Worm (Caenorhabditis elegans) whole organism, L1 larva: ENCODE measurements around the gene ptr-22.

Source experiments
- C04F5.9 ChIP-seq: sonication (generic microtip); optimal IDR thresholded peaks from 2 replicates; lab custom pipeline; 2016; ENCODE audit warnings: missing genetic modification characterization, missing compliant biosample characterization
- C16A3.4 ChIP-seq: fragments of 150-350 bp; optimal IDR thresholded peaks from 2 replicates; lab custom pipeline; 2014; ENCODE audit warnings: missing biosample characterization, missing genetic modification characterization
- Y116A8C.19 ChIP-seq: sonication (generic microtip); optimal IDR thresholded peaks from 2 replicates; lab custom pipeline; 2016; ENCODE audit warnings: missing compliant biosample characterization, missing genetic modification characterization, borderline replicate concordance
- aha-1 ChIP-seq: fragments of 150-350 bp; optimal IDR thresholded peaks from 2 replicates; lab custom pipeline; 2014; ENCODE audit warnings: missing biosample characterization, missing genetic modification characterization
- alr-1 ChIP-seq: fragments of 200-800 bp; sonication (Bioruptor generic); optimal IDR thresholded peaks from 2 replicates; lab custom pipeline; 2018; ENCODE audit warnings: borderline replicate concordance, mild to moderate bottlenecking, missing genetic modification characterization, missing compliant biosample characterization
- aly-2 ChIP-seq: fragments of 150-350 bp; optimal IDR thresholded peaks from 2 replicates; lab custom pipeline; 2014; ENCODE audit warnings: missing biosample characterization, missing genetic modification characterization
- ama-1 ChIP-seq: fragments of 150-350 bp; optimal IDR thresholded peaks from 2 replicates; lab custom pipeline; 2014
- blmp-1 ChIP-seq: fragments of 150-350 bp; optimal IDR thresholded peaks from 2 replicates; lab custom pipeline; 2014; ENCODE audit warnings: missing biosample characterization, missing genetic modification characterization
- ceh-8 ChIP-seq: fragments of 200-800 bp; sonication (Bioruptor generic); optimal IDR thresholded peaks from 2 replicates; lab custom pipeline; 2018; ENCODE audit warnings: mild to moderate bottlenecking, missing genetic modification characterization, moderate library complexity, missing compliant biosample characterization
- ceh-82 ChIP-seq, 3 experiments: fragments of 150-350 bp in 1 of 3; sonication (generic microtip) in 2 of 3; optimal IDR thresholded peaks; 2 replicates each; lab custom pipeline; 2014 to 2017; ENCODE audit warnings: missing biosample characterization in 3 of 3, missing genetic modification characterization in 3 of 3
- ceh-88 ChIP-seq: fragments of 200-800 bp; sonication (Bioruptor generic); IDR thresholded peaks from 2 replicates; pipeline ENCODE4 v1.3.6; 2022; ENCODE audit warnings: missing genetic modification characterization, missing compliant biosample characterization
- dpl-1 ChIP-seq, 3 experiments: fragments of 150-350 bp in 2 of 3; sonication (generic microtip) in 1 of 3; optimal IDR thresholded peaks; 2 replicates each; lab custom pipeline; 2014 to 2017; ENCODE audit warnings: missing biosample characterization in 3 of 3, missing genetic modification characterization in 3 of 3, missing genetic modification reagents in 3 of 3
- dsc-1 ChIP-seq: sonication (generic microtip); optimal IDR thresholded peaks from 2 replicates; lab custom pipeline; 2016; ENCODE audit warnings: mild to moderate bottlenecking, missing genetic modification characterization, missing compliant biosample characterization
- efl-3 ChIP-seq: fragments of 200-800 bp; sonication (Bioruptor generic); optimal IDR thresholded peaks from 2 replicates; lab custom pipeline; 2018; ENCODE audit warnings: mild to moderate bottlenecking, missing genetic modification characterization, missing compliant biosample characterization
- egl-13 ChIP-seq: sonication (generic microtip); optimal IDR thresholded peaks from 2 replicates; lab custom pipeline; 2016; ENCODE audit warnings: missing genotype, missing genetic modification reagents, missing genetic modification characterization, missing compliant biosample characterization
- egl-27 ChIP-seq, 2 experiments: fragments of 150-350 bp in 1 of 2; sonication (generic microtip); optimal IDR thresholded peaks; 3 replicates each; lab custom pipeline; 2017 to 2018; ENCODE audit warnings: missing biosample characterization in 2 of 2, missing genetic modification characterization in 2 of 2, missing genetic modification reagents in 2 of 2
- elt-2 ChIP-seq: sonication (generic microtip); optimal IDR thresholded peaks from 2 replicates; lab custom pipeline; 2016; ENCODE audit warnings: missing genetic modification characterization, mild to moderate bottlenecking, inconsistent platforms, missing compliant biosample characterization, missing genetic modification reagents
- ets-5 ChIP-seq: fragments of 200-800 bp; sonication (Bioruptor generic); IDR thresholded peaks from 2 replicates; pipeline ENCODE4 v1.3.6; 2022; ENCODE audit warnings: missing genetic modification characterization, missing compliant biosample characterization
- fkh-10 ChIP-seq: sonication (generic microtip); optimal IDR thresholded peaks from 2 replicates; lab custom pipeline; 2017; ENCODE audit warnings: missing biosample characterization, missing genetic modification reagents, missing genetic modification characterization
- fkh-4 ChIP-seq: sonication (generic microtip); optimal IDR thresholded peaks from 2 replicates; lab custom pipeline; 2016; ENCODE audit warnings: missing compliant biosample characterization, missing genetic modification characterization, borderline replicate concordance
- fkh-8 ChIP-seq: sonication (generic microtip); optimal IDR thresholded peaks from 2 replicates; lab custom pipeline; 2016; ENCODE audit warnings: mild to moderate bottlenecking, missing genetic modification characterization, missing compliant biosample characterization
- fos-1 ChIP-seq: fragments of 150-350 bp; optimal IDR thresholded peaks from 2 replicates; lab custom pipeline; 2014; ENCODE audit warnings: missing biosample characterization, missing genetic modification characterization
- hlh-4 ChIP-seq: sonication (generic microtip); optimal IDR thresholded peaks from 2 replicates; lab custom pipeline; 2016; ENCODE audit warnings: mild to moderate bottlenecking, missing genetic modification characterization, missing compliant biosample characterization
- irx-1 ChIP-seq: sonication (generic microtip); optimal IDR thresholded peaks from 2 replicates; lab custom pipeline; 2016; ENCODE audit warnings: missing genetic modification characterization, missing compliant biosample characterization
- isw-1 ChIP-seq: fragments of 200-800 bp; sonication (Bioruptor generic); IDR thresholded peaks from 2 replicates; pipeline ENCODE4 v1.3.6; 2022; ENCODE audit warnings: missing genetic modification characterization, missing compliant biosample characterization
- jun-1 ChIP-seq: fragments of 150-350 bp; optimal IDR thresholded peaks from 2 replicates; lab custom pipeline; 2014; ENCODE audit warnings: missing biosample characterization, missing genetic modification reagents, missing genetic modification characterization
- lin-14 ChIP-seq: fragments of 200-800 bp; sonication (Bioruptor generic); optimal IDR thresholded peaks from 2 replicates; lab custom pipeline; 2018; ENCODE audit warnings: mild to moderate bottlenecking, missing genetic modification characterization, moderate library complexity, missing compliant biosample characterization
- lin-15B ChIP-seq: fragments of 150-350 bp; sonication (generic microtip); optimal IDR thresholded peaks from 3 replicates; lab custom pipeline; 2014; ENCODE audit warnings: missing biosample characterization, missing genetic modification characterization
- lir-3 ChIP-seq: sonication (generic microtip); optimal IDR thresholded peaks from 2 replicates; lab custom pipeline; 2016; ENCODE audit warnings: mild to moderate bottlenecking, missing genetic modification characterization, moderate library complexity, missing compliant biosample characterization; ENCODE audit not compliant: poor library complexity
- mdl-1 ChIP-seq, 2 experiments: fragments of 150-350 bp; optimal IDR thresholded peaks; 2 replicates each; lab custom pipeline; 2014 to 2017; ENCODE audit warnings: missing biosample characterization in 2 of 2, missing genetic modification characterization in 2 of 2, inconsistent platforms in 1 of 2
- mef-2 ChIP-seq: fragments of 150-350 bp; optimal IDR thresholded peaks from 2 replicates; lab custom pipeline; 2014; ENCODE audit warnings: missing biosample characterization, missing genetic modification characterization
- nhr-19 ChIP-seq: fragments of 200-800 bp; sonication (Bioruptor generic); conservative IDR thresholded peaks from 2 replicates; pipeline ENCODE4 v1.3.6; 2022; ENCODE audit warnings: missing genetic modification characterization, missing compliant biosample characterization
- nhr-237 ChIP-seq: fragments of 150-350 bp; optimal IDR thresholded peaks from 2 replicates; lab custom pipeline; 2014; ENCODE audit warnings: missing biosample characterization, missing genetic modification characterization
- nhr-71 ChIP-seq: sonication (generic microtip); optimal IDR thresholded peaks from 2 replicates; lab custom pipeline; 2016; ENCODE audit warnings: mild to moderate bottlenecking, missing genetic modification characterization, moderate library complexity, missing compliant biosample characterization
- nhr-76 ChIP-seq: sonication (generic microtip); optimal IDR thresholded peaks from 2 replicates; lab custom pipeline; 2017; ENCODE audit warnings: missing biosample characterization, missing genetic modification characterization
- nhr-90 ChIP-seq: sonication (generic microtip); optimal IDR thresholded peaks from 2 replicates; lab custom pipeline; 2016; ENCODE audit warnings: mild to moderate bottlenecking, missing genetic modification characterization, missing compliant biosample characterization; ENCODE audit not compliant: poor library complexity
- pag-3 ChIP-seq: sonication (generic microtip); optimal IDR thresholded peaks from 2 replicates; lab custom pipeline; 2017; ENCODE audit warnings: missing genetic modification characterization, mild to moderate bottlenecking, missing compliant biosample characterization, antibody characterized with exemption, borderline replicate concordance; ENCODE audit not compliant: insufficient read depth
- pax-3 ChIP-seq: fragments of 200-800 bp; sonication (Bioruptor generic); optimal IDR thresholded peaks from 2 replicates; lab custom pipeline; 2018; ENCODE audit warnings: mild to moderate bottlenecking, missing genetic modification characterization, moderate library complexity, missing compliant biosample characterization
- snu-23 ChIP-seq: sonication (generic microtip); optimal IDR thresholded peaks from 2 replicates; lab custom pipeline; 2016; ENCODE audit warnings: missing genetic modification characterization, missing compliant biosample characterization
- sox-4 ChIP-seq: sonication (generic microtip); optimal IDR thresholded peaks from 2 replicates; lab custom pipeline; 2016; ENCODE audit warnings: missing genetic modification characterization, missing compliant biosample characterization
- sptf-1 ChIP-seq: fragments of 150-350 bp; optimal IDR thresholded peaks from 2 replicates; lab custom pipeline; 2014; ENCODE audit warnings: missing biosample characterization, missing genetic modification characterization
- sup-37 ChIP-seq: fragments of 200-800 bp; sonication (Bioruptor generic); optimal IDR thresholded peaks from 2 replicates; lab custom pipeline; 2018; ENCODE audit warnings: mild to moderate bottlenecking, missing genetic modification characterization, missing compliant biosample characterization
- tbx-2 ChIP-seq: sonication (generic microtip); optimal IDR thresholded peaks from 2 replicates; lab custom pipeline; 2016; ENCODE audit warnings: missing genetic modification characterization, missing compliant biosample characterization
- unc-130 ChIP-seq: fragments of 150-350 bp; optimal IDR thresholded peaks from 2 replicates; lab custom pipeline; 2017; ENCODE audit warnings: missing biosample characterization, missing genetic modification characterization, inconsistent platforms
- unc-30 ChIP-seq: sonication (generic microtip); optimal IDR thresholded peaks from 2 replicates; lab custom pipeline; 2017; ENCODE audit warnings: missing biosample characterization, missing genetic modification characterization
- unc-86 ChIP-seq: sonication (generic microtip); optimal IDR thresholded peaks from 2 replicates; lab custom pipeline; 2016; ENCODE audit warnings: missing genetic modification characterization, missing compliant biosample characterization
- vab-15 ChIP-seq: sonication (generic microtip); optimal IDR thresholded peaks from 2 replicates; lab custom pipeline; 2017; ENCODE audit warnings: missing genotype, mild to moderate bottlenecking, missing genetic modification characterization, missing compliant biosample characterization
- zag-1 ChIP-seq: fragments of 150-350 bp; optimal IDR thresholded peaks from 2 replicates; lab custom pipeline; 2014; ENCODE audit warnings: missing biosample characterization, missing genetic modification characterization
- zip-4 ChIP-seq: fragments of 200-800 bp; sonication (Bioruptor generic); optimal IDR thresholded peaks from 2 replicates; lab custom pipeline; 2018; ENCODE audit warnings: mild to moderate bottlenecking, missing genetic modification characterization, moderate library complexity, missing compliant biosample characterization
- ztf-11 ChIP-seq, 2 experiments: sonication (generic microtip); optimal IDR thresholded peaks; 2 replicates each; lab custom pipeline; 2016 to 2017; ENCODE audit warnings: missing genetic modification characterization in 2 of 2, missing biosample characterization in 1 of 2, missing compliant biosample characterization in 1 of 2
- ztf-4 ChIP-seq: fragments of 150-350 bp; optimal IDR thresholded peaks from 2 replicates; lab custom pipeline; 2014; ENCODE audit warnings: missing biosample characterization, missing genetic modification characterization

ptr-22 gene

DNA sequence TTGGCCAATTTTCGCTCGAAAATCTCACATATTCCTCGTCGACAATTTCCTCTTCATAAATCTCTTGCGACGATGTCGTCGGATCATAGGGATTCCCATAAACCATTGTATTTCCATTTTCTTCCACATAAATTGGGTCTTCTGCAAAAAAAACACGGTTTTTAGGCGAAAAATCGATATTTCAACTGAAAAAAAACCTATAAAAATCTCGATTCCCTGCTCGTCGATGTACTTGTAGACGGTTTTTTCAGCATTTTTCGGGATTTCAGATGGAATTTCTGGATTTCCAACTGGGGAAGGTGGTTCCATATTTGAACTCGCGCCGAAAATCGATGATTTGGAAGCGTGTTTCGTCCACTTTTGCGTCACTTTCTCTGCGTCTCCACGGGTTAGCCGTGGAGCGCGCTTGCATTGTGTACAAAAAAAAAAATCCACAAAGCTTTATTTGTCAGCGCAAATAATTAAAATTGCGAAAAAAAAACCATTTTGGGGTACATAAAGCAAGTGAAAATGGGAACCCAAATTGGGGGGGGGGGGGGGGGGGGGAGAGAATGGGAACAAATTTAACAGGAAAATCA, 36.4 kb upstream of the ptr-22 start, which contains the start of gene Y39B6A.43 (continued):
- TF ChIP-seq lin-14 (GFP tag; lab: Kevin White, UChicago) (peak; percentile 97), hlh-4 (no peak), sptf-1 (no peak), pax-3 (peak; percentile 94), efl-3 (GFP tag; lab: Kevin White, UChicago) (peak; percentile 42), blmp-1 (peak; percentile 66), zag-1 (peak; percentile 58), nhr-71 (tag; lab: Kevin White, UChicago) (peak; percentile 98), mdl-1 (tag; optimal IDR thresholded peaks at IDR 0.05; lab: Kevin White, UChicago) (peak in 1 of 2 experiments; percentile 89), alr-1 (tag; lab: Kevin White, UChicago) (no peak), isw-1 (GFP tag; lab: Robert Waterston, UW) (peak; percentile 95), unc-30 (tag; lab: Kevin White, UChicago) (no peak), dsc-1 (tag; lab: Kevin White, UChicago) (peak; percentile 90), unc-86 (tag; lab: Kevin White, UChicago) (peak; percentile 96), lin-15B (peak; percentile 97), egl-13 (tag; lab: Kevin White, UChicago) (peak; percentile 89), fkh-8 (tag; lab: Kevin White, UChicago) (peak; percentile 98), Y116A8C.19 (tag; lab: Kevin White, UChicago) (no peak), zip-4 (GFP tag; lab: Kevin White, UChicago) (peak; percentile 87), nhr-76 (tag; lab: Kevin White, UChicago) (peak; percentile 3), aly-2 (tag; lab: Kevin White, UChicago) (peak; percentile 66), ama-1 (lab: Kevin White, UChicago) (peak; percentile 17), ceh-82 (tag; optimal IDR thresholded peaks at IDR 0.05; lab: Kevin White, UChicago) (peak; percentile 97 to 99 (median 97)), ets-5 (GFP tag; lab: Robert Waterston, UW) (no peak), nhr-19 (GFP tag; lab: Robert Waterston, UW) (peak; percentile 99), fkh-4 (tag; lab: Kevin White, UChicago) (peak; percentile 75), egl-27 (tag; optimal IDR thresholded peaks at IDR 0.05; lab: Kevin White, UChicago) (peak; percentile 57 to 80), ceh-88 (peak; percentile 86), ztf-4 (peak; percentile 91), nhr-237 (peak; percentile 88), vab-15 (tag; lab: Kevin White, UChicago) (peak; percentile 83), elt-2 (peak; percentile 85), lir-3 (tag; lab: Kevin White, UChicago) (peak; percentile 85), mef-2 (tag; lab: Kevin White, UChicago) (peak; percentile 31), irx-1 (tag; lab: Kevin White, UChicago) (peak; percentile 89), fos-1 (tag; lab: Kevin White, UChicago) (peak; percentile 91), aha-1 (tag; lab: Kevin White, UChicago) (peak; percentile 94), nhr-90 (tag; lab: Kevin White, UChicago) (peak; percentile 97), unc-130 (tag; lab: Kevin White, UChicago) (peak; percentile 86), C16A3.4 (tag; lab: Kevin White, UChicago) (peak; percentile 98), sox-4 (tag; lab: Kevin White, UChicago) (peak; percentile 66), pag-3 (tag; lab: Kevin White, UChicago) (no peak), snu-23 (GFP tag; lab: Kevin White, UChicago) (peak; percentile 95), ceh-8 (peak; percentile 84), fkh-10 (GFP tag; lab: Kevin White, UChicago) (peak; percentile 96), sup-37 (GFP tag; lab: Kevin White, UChicago) (peak; percentile 80), dpl-1 (GFP tag; optimal IDR thresholded peaks at IDR 0.05; lab: Kevin White, UChicago) (peak; percentile 98 to 99 (median 98)), tbx-2 (tag; lab: Kevin White, UChicago) (peak; percentile 95), ztf-11 (tag; optimal IDR thresholded peaks at IDR 0.05; lab: Kevin White, UChicago) (peak in 1 of 2 experiments; percentile 88), C04F5.9 (peak; percentile 80), jun-1 (tag; lab: Kevin White, UChicago) (peak; percentile 96)
